Worm (Caenorhabditis elegans) whole organism, L3 larva: ENCODE data around the gene T14B4.9.

Experiments
- elt-1 ChIP-seq: fragments of 150-350 bp; optimal IDR thresholded peaks from 2 replicates; lab custom pipeline; 2014; ENCODE audit warnings: missing biosample characterization, missing genetic modification characterization
- fos-1 ChIP-seq: fragments of 150-350 bp; optimal IDR thresholded peaks from 2 replicates; lab custom pipeline; 2014; ENCODE audit warnings: missing biosample characterization, missing genetic modification characterization
- pha-4 ChIP-seq: fragments of 150-350 bp; optimal IDR thresholded peaks from 2 replicates; lab custom pipeline; 2014; ENCODE audit warnings: missing biosample characterization, missing genetic modification reagents, missing genetic modification characterization
- snpc-4 ChIP-seq: fragments of 150-350 bp; optimal IDR thresholded peaks from 2 replicates; lab custom pipeline; 2014; ENCODE audit warnings: missing biosample characterization, missing genetic modification characterization
- unc-62 ChIP-seq: fragments of 150-350 bp; sonication (generic microtip); optimal IDR thresholded peaks from 4 replicates; lab custom pipeline; 2014; ENCODE audit warnings: missing biosample characterization, missing genetic modification reagents, missing genetic modification characterization
- ztf-11 ChIP-seq: fragments of 150-350 bp; optimal IDR thresholded peaks from 2 replicates; lab custom pipeline; 2014; ENCODE audit warnings: missing biosample characterization, missing genetic modification characterization
- ztf-4 ChIP-seq: fragments of 150-350 bp; optimal IDR thresholded peaks from 2 replicates; lab custom pipeline; 2014; ENCODE audit warnings: missing biosample characterization, missing genetic modification characterization

DNA sequence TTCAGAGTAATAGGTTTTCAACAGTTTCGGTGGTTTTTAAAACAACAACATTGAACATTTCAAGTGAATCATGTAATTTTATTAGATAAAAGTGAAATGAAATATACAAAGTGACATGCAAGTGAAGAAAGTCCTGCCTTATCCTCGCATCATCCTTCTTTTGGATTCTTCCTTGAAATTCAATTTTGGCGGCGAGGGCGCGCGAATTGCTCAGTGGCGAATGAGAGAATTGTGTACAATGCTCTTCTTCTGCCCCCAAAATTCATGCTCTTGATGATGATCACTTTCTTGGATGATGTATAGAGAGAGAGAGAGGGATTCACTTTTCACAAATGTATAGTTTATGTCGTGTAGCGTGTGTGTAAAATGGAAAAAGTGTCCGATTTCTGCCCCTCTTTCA lies 23.9 kb downstream of the T14B4.9 start:
- TF ChIP-seq elt-1 (tag; lab: Kevin White, UChicago) (no peak), ztf-4 (tag; lab: Kevin White, UChicago) (no peak), ztf-11 (tag; lab: Kevin White, UChicago) (no peak), fos-1 (tag; lab: Kevin White, UChicago) (no peak), pha-4 (tag; lab: Kevin White, UChicago) (no peak), snpc-4 (tag; lab: Kevin White, UChicago) (no peak), unc-62 (GFP tag; lab: Kevin White, UChicago) (no peak)
